Fruit fly (Drosophila melanogaster) whole organism, wandering third instar larva: Measurements from ENCODE around the gene ihog.

Source experiments
- Abd-B ChIP-seq: fragments of >200 bp; optimal IDR thresholded peaks from 2 replicates; lab custom pipeline; 2017; ENCODE audit warnings: missing biosample characterization, missing genetic modification characterization
- CG9705 ChIP-seq: fragments of 200-800 bp; sonication (Bioruptor generic); optimal IDR thresholded peaks from 2 replicates; lab custom pipeline; 2018; ENCODE audit warnings: missing biosample characterization, mild to moderate bottlenecking, missing genetic modification characterization
- CrebA ChIP-seq: fragments of 200-800 bp; sonication (Bioruptor generic); optimal IDR thresholded peaks from 2 replicates; lab custom pipeline; 2016; ENCODE audit warnings: missing biosample characterization, mild to moderate bottlenecking, missing genetic modification characterization, borderline replicate concordance
- Dfd ChIP-seq: fragments of >200 bp; optimal IDR thresholded peaks from 2 replicates; lab custom pipeline; 2017; ENCODE audit warnings: missing biosample characterization, missing genetic modification characterization
- Dif ChIP-seq: fragments of 200-275, 200-300 bp; sonication (Bioruptor generic); optimal IDR thresholded peaks from 2 replicates; lab custom pipeline; 2018; ENCODE audit warnings: missing biosample characterization, missing genetic modification characterization; ENCODE audit not compliant: partially characterized antibody
- HLH106 ChIP-seq: fragments of 200-800 bp; optimal IDR thresholded peaks from 3 replicates; lab custom pipeline; 2019; ENCODE audit warnings: missing biosample characterization, mild to moderate bottlenecking, missing genetic modification characterization, moderate library complexity
- Hnf4 ChIP-seq: fragments of 200-800 bp; sonication (Bioruptor generic); optimal IDR thresholded peaks from 2 replicates; lab custom pipeline; 2016; ENCODE audit warnings: missing biosample characterization, mild to moderate bottlenecking, missing genetic modification characterization
- Hr78 ChIP-seq: fragments of >200 bp; optimal IDR thresholded peaks from 2 replicates; lab custom pipeline; 2017; ENCODE audit warnings: missing biosample characterization, missing genetic modification characterization
- Hr83 ChIP-seq: fragments of 200-300 bp; sonication (Bioruptor generic); optimal IDR thresholded peaks from 2 replicates; lab custom pipeline; 2016; ENCODE audit warnings: missing biosample characterization, mild to moderate bottlenecking, missing genetic modification characterization, moderate library complexity; ENCODE audit not compliant: poor library complexity, severe bottlenecking
- Jra ChIP-seq: sonication (Bioruptor generic); optimal IDR thresholded peaks from 2 replicates; lab custom pipeline; 2016; ENCODE audit warnings: missing biosample characterization, missing genetic modification characterization
- Mio ChIP-seq: sonication (Bioruptor generic); optimal IDR thresholded peaks from 2 replicates; lab custom pipeline; 2016; ENCODE audit warnings: missing biosample characterization, missing genetic modification characterization
- Myc ChIP-seq: fragments of >200 bp; optimal IDR thresholded peaks from 2 replicates; lab custom pipeline; 2017
- N ChIP-seq: fragments of >200 bp; optimal IDR thresholded peaks from 2 replicates; lab custom pipeline; 2018; ENCODE audit warnings: missing biosample characterization, missing external identifiers, missing genetic modification characterization
- OdsH ChIP-seq: fragments of 200-800 bp; sonication (Bioruptor generic); optimal IDR thresholded peaks from 2 replicates; lab custom pipeline; 2016; ENCODE audit warnings: missing biosample characterization, mild to moderate bottlenecking, missing genetic modification characterization
- Rel ChIP-seq, 2 experiments: fragments of 200-800 bp; sonication (Bioruptor generic) in 1 of 2; optimal IDR thresholded peaks; 2 replicates in 1 of 2; 3 replicates in 1 of 2; lab custom pipeline; 2016 to 2019; ENCODE audit warnings: mild to moderate bottlenecking in 2 of 2, missing biosample characterization in 2 of 2, missing genetic modification characterization in 2 of 2, moderate library complexity in 1 of 2
- Sp1 ChIP-seq: fragments of 200-800 bp; sonication (Bioruptor generic); optimal IDR thresholded peaks from 3 replicates; lab custom pipeline; 2019; ENCODE audit warnings: missing biosample characterization, mild to moderate bottlenecking, missing genetic modification characterization, moderate library complexity
- Vsx2 ChIP-seq: fragments of 200-300, 225-300 bp; sonication (Bioruptor generic); optimal IDR thresholded peaks from 2 replicates; lab custom pipeline; 2018; ENCODE audit warnings: missing biosample characterization, missing genetic modification characterization; ENCODE audit not compliant: partially characterized antibody
- brk ChIP-seq: fragments of 200-800 bp; sonication (Bioruptor generic); optimal IDR thresholded peaks from 2 replicates; lab custom pipeline; 2016; ENCODE audit warnings: missing biosample characterization, mild to moderate bottlenecking, missing genetic modification characterization
- dl ChIP-seq, 2 experiments: fragments of 175-275, 200-275 bp in 1 of 2; fragments of 200-275 bp in 1 of 2; sonication (Bioruptor generic); optimal IDR thresholded peaks; lab custom pipeline; 2018; ENCODE audit warnings: mild to moderate bottlenecking in 2 of 2, missing biosample characterization in 2 of 2, missing genetic modification characterization in 2 of 2, moderate library complexity in 2 of 2; ENCODE audit not compliant: partially characterized antibody in 2 of 2, insufficient read depth in 1 of 2
- dmrt93B ChIP-seq: fragments of 200-800 bp; sonication (Bioruptor generic); optimal IDR thresholded peaks from 2 replicates; lab custom pipeline; 2018; ENCODE audit warnings: missing biosample characterization, mild to moderate bottlenecking, missing genetic modification characterization
- dsf ChIP-seq: sonication (Bioruptor generic); optimal IDR thresholded peaks from 2 replicates; lab custom pipeline; 2016; ENCODE audit warnings: missing biosample characterization, missing genetic modification characterization, borderline replicate concordance
- ey ChIP-seq: fragments of 200-800 bp; sonication (Bioruptor generic); optimal IDR thresholded peaks from 2 replicates; lab custom pipeline; 2016; ENCODE audit warnings: missing biosample characterization, missing genetic modification characterization
- foxo ChIP-seq, 2 experiments: fragments of 200-800 bp; sonication (Bioruptor generic); optimal IDR thresholded peaks; 2 replicates in 1 of 2; 3 replicates in 1 of 2; lab custom pipeline; 2016 to 2017; ENCODE audit warnings: missing biosample characterization in 2 of 2, missing genetic modification characterization in 2 of 2
- fru ChIP-seq: fragments of 200-800 bp; sonication (Bioruptor generic); optimal IDR thresholded peaks from 3 replicates; lab custom pipeline; 2016; ENCODE audit warnings: missing biosample characterization, mild to moderate bottlenecking, missing genetic modification characterization
- h ChIP-seq: fragments of 200-800 bp; sonication (Bioruptor generic); optimal IDR thresholded peaks from 3 replicates; lab custom pipeline; 2016; ENCODE audit warnings: missing biosample characterization, mild to moderate bottlenecking, missing genetic modification characterization
- jim ChIP-seq: fragments of 175-275, 200-325 bp; sonication (Bioruptor generic); optimal IDR thresholded peaks from 2 replicates; lab custom pipeline; 2016; ENCODE audit warnings: missing biosample characterization, mild to moderate bottlenecking, missing genetic modification characterization
- lola ChIP-seq: fragments of >200 bp; optimal IDR thresholded peaks from 2 replicates; lab custom pipeline; 2017; ENCODE audit warnings: missing biosample characterization, missing genetic modification characterization
- pan ChIP-seq: fragments of >200 bp; optimal IDR thresholded peaks from 2 replicates; lab custom pipeline; 2017
- psq ChIP-seq: fragments of 200-800 bp; sonication (Bioruptor generic); optimal IDR thresholded peaks from 3 replicates; lab custom pipeline; 2017; ENCODE audit warnings: missing biosample characterization, mild to moderate bottlenecking, missing genetic modification characterization, moderate library complexity
- rgr ChIP-seq: fragments of 200-800 bp; sonication (Bioruptor generic); optimal IDR thresholded peaks from 3 replicates; lab custom pipeline; 2016; ENCODE audit warnings: missing biosample characterization, mild to moderate bottlenecking, missing genetic modification characterization
- sage ChIP-seq: fragments of 200-800 bp; sonication (Bioruptor generic); optimal IDR thresholded peaks from 2 replicates; lab custom pipeline; 2016; ENCODE audit warnings: missing biosample characterization, mild to moderate bottlenecking, missing genetic modification characterization
- sv ChIP-seq: fragments of 200-800 bp; sonication (Bioruptor generic); optimal IDR thresholded peaks from 3 replicates; lab custom pipeline; 2016; ENCODE audit warnings: missing biosample characterization, missing genetic modification characterization
- tai ChIP-seq: sonication (Bioruptor generic); optimal IDR thresholded peaks from 2 replicates; lab custom pipeline; 2016; ENCODE audit warnings: missing biosample characterization, missing genetic modification characterization
- usp ChIP-seq: fragments of >200 bp; optimal IDR thresholded peaks from 2 replicates; lab custom pipeline; 2017; ENCODE audit warnings: missing biosample characterization, missing genetic modification characterization
- woc ChIP-seq: sonication (Bioruptor generic); optimal IDR thresholded peaks from 2 replicates; lab custom pipeline; 2016; ENCODE audit warnings: missing biosample characterization, mild to moderate bottlenecking, missing genetic modification characterization

Gene ihog

DNA sequence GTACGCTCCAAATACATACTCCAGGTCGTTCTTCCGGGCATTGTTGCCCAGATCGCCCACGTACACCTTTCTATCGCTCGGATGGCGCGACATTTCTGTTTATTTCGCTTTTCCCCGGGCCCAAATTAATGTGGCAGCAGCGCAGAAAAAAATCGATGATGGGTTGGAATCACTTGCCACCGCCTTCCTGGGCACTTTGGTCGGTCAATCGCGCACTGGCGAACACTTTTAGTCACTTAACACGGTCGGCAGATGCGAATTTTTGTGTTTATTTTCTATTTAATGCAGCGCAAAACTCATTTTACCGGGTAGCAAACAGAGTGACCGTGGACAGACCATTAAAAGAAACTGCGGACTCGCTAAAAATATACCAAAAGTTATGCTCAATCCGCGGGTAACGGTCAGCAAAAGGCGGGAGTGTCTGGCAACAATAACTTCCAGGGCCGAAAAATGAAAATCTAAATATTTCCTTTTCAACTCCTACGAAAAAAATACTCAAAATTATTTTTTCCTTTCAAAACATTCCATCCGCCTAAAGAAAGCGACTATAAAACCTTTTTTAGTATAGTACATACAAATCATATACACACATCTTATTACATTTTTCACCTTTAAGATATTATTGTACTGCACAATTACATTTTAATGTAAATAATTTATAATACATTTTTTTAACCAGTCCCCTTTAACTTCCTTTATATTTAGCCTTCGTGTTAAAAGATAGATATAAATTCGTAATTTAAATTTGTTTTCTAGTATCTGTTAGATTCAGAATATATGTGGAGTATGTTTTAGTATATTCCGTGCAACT lies 28.6 kb downstream of the ihog start, which contains the start of gene x16:
Gene x16 (minus strand): TSS at position 361 of the 811 bp plus-strand sequence.
- no peak for TF ChIP-seq foxo (GFP tag; optimal IDR thresholded peaks at IDR 0.05; lab: Kevin White, UChicago)
- peak; percentile 14 for TF ChIP-seq Myc (lab: Kevin White, UChicago)
- no peak for TF ChIP-seq Mio
- no peak for TF ChIP-seq Vsx2 (GFP tag; lab: Kevin White, UChicago)
- no peak for TF ChIP-seq Dfd (GFP tag; lab: Kevin White, UChicago)
- TF ChIP-seq CG9705 (GFP tag; lab: Kevin White, UChicago) = no peak
- TF ChIP-seq Hr83 (GFP tag; lab: Kevin White, UChicago) = no peak
- no peak for TF ChIP-seq Dif (GFP tag; lab: Kevin White, UChicago)
- no peak for TF ChIP-seq dsf (GFP tag; lab: Kevin White, UChicago)
- TF ChIP-seq rgr (GFP tag; lab: Kevin White, UChicago) = peak; percentile 9
- no peak for TF ChIP-seq lola (GFP tag; lab: Kevin White, UChicago)

DNA sequence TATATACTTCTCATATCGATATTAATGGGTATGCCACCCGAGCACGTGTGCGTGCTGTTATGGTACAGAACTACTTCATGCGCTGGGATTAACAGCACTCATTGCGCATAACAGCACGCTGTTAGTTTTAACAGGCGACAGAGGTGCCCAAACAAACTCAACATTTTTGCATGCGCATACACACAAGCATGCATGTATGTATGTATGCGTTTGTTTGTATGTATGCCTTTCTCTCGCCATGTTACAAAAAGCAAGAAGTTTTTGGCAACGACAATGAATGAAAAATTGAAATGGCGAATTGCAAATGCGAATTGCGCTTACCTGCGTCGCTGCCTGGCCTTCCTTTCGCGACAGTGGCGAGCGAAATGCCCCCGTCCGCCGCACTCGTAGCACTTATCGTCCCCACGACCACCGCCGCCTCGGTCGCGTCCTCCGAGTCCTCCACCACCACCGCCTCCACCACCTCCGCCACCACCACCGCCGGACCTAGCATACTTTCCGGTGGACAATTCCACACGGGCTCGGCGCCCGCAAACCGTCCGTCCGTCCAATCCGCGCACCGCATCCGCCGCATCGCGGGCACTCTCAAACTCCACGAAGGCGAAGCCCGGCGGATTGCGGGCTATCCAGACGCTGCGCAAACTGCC lies 29.3 kb downstream of the ihog start:
- TF ChIP-seq dmrt93B (GFP tag; lab: Kevin White, UChicago) (no peak), dl (GFP tag; optimal IDR thresholded peaks at IDR 0.05; lab: Kevin White, UChicago; ENCODE audit: insufficient read depth in 1 of 2, partially characterized antibody in 2 of 2) (no peak), sage (GFP tag; lab: Kevin White, UChicago) (no peak), Dfd (GFP tag; lab: Kevin White, UChicago) (no peak), Rel (GFP tag; optimal IDR thresholded peaks at IDR 0.05; lab: Kevin White, UChicago) (no peak), Rel (tag; optimal IDR thresholded peaks at IDR 0.05; lab: Kevin White, UChicago) (no peak), fru (no peak), rgr (GFP tag; lab: Kevin White, UChicago) (no peak), Hr78 (GFP tag; lab: Kevin White, UChicago) (no peak), HLH106 (no peak), Hnf4 (GFP tag; lab: Kevin White, UChicago) (no peak), ey (GFP tag; lab: Kevin White, UChicago) (no peak), Myc (lab: Kevin White, UChicago) (peak; percentile 11), Abd-B (GFP tag; lab: Kevin White, UChicago) (no peak), N (no peak), woc (GFP tag; lab: Kevin White, UChicago) (peak; percentile 72), Sp1 (GFP tag; lab: Kevin White, UChicago) (no peak), pan (lab: Kevin White, UChicago) (no peak), tai (GFP tag; lab: Kevin White, UChicago) (no peak), Dif (GFP tag; lab: Kevin White, UChicago) (no peak), foxo (GFP tag; optimal IDR thresholded peaks at IDR 0.05; lab: Kevin White, UChicago) (no peak), CG9705 (GFP tag; lab: Kevin White, UChicago) (no peak), OdsH (peak; percentile 4), psq (no peak), usp (GFP tag; lab: Kevin White, UChicago) (no peak), sv (GFP tag; lab: Kevin White, UChicago) (no peak)

DNA sequence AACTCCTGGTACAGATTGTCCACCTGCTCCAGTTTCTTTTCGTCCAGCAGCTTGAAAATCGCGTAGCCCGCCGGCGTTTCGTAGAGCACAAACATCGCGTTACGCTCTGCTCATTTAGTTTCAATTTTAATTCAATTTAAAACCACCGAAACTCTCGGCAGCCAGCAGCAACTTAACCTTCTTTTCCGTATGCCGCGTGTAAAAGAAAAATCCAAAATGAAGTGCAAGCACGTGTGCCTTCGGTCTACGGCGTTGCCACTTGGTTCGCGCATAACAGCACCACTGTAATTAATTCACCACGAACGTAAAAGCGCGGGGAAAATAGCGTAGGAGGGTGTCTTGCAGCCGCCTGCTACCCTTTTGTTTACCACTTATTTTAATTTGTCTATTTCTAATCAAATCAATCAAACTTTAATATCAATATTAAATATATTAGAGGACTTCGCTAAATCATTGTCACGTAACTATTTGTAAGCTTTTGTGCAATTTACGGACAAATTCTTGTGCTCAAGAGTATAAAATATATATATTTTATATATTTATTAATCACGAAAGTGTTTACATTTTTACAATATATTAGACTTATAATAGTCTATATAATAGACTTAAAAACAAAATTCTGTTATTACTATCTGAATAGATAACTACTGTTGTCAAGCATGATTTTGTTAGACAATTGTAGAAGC lies 29.9 kb downstream of the ihog start, which contains the start of gene nop5:
Gene nop5 (minus strand): TSS at position 227 of the 686 bp plus-strand sequence.
- TF ChIP-seq Hnf4 (GFP tag; lab: Kevin White, UChicago) (no peak), Mio (no peak), Dfd (GFP tag; lab: Kevin White, UChicago) (no peak), Myc (lab: Kevin White, UChicago) (peak; percentile 60), OdsH (peak; percentile 51), woc (GFP tag; lab: Kevin White, UChicago) (peak; percentile 55), h (GFP tag; lab: Kevin White, UChicago) (no peak), tai (GFP tag; lab: Kevin White, UChicago) (no peak), foxo (GFP tag; optimal IDR thresholded peaks at IDR 0.05; lab: Kevin White, UChicago) (no peak), CG9705 (GFP tag; lab: Kevin White, UChicago) (peak; percentile 28), Vsx2 (GFP tag; lab: Kevin White, UChicago) (no peak), HLH106 (peak; percentile 82), usp (GFP tag; lab: Kevin White, UChicago) (no peak), Sp1 (GFP tag; lab: Kevin White, UChicago) (peak; percentile 80), jim (GFP tag; lab: Kevin White, UChicago) (no peak), Rel (GFP tag; optimal IDR thresholded peaks at IDR 0.05; lab: Kevin White, UChicago) (no peak), Rel (tag; optimal IDR thresholded peaks at IDR 0.05; lab: Kevin White, UChicago) (peak; percentile 24), dl (GFP tag; optimal IDR thresholded peaks at IDR 0.05; lab: Kevin White, UChicago; ENCODE audit: insufficient read depth in 1 of 2, partially characterized antibody in 2 of 2) (no peak), Jra (GFP tag; lab: Kevin White, UChicago) (no peak), ey (GFP tag; lab: Kevin White, UChicago) (no peak), brk (GFP tag; lab: Kevin White, UChicago) (no peak), pan (lab: Kevin White, UChicago) (peak; percentile 87), CrebA (no peak), psq (peak; percentile 69)
